Worm (Caenorhabditis elegans) whole organism, L4 larva: Measurements from ENCODE around the gene srd-40.
A peak's percentile ranks its signal among the peaks of the same experiment; 100 is the strongest.

Experiments used
- T20F7.1 ChIP-seq: fragments of 200-800 bp; sonication (Bioruptor generic); optimal IDR thresholded peaks from 2 replicates; lab custom pipeline; 2018; ENCODE audit warnings: mild to moderate bottlenecking, missing genetic modification characterization, missing compliant biosample characterization
- ama-1 ChIP-seq: fragments of 150-350 bp; optimal IDR thresholded peaks from 2 replicates; lab custom pipeline; 2014; ENCODE audit warnings: inconsistent platforms, mixed read lengths
- attf-4 ChIP-seq: sonication (generic microtip); optimal IDR thresholded peaks from 3 replicates; lab custom pipeline; 2017; ENCODE audit warnings: missing biosample characterization, missing genetic modification characterization
- ces-1 ChIP-seq: fragments of 150-350 bp; sonication (generic microtip); optimal IDR thresholded peaks from 4 replicates; lab custom pipeline; 2014; ENCODE audit warnings: missing biosample characterization, missing genetic modification reagents, missing genetic modification characterization
- dmd-9 ChIP-seq: fragments of 200-800 bp; sonication (Bioruptor generic); IDR thresholded peaks from 2 replicates; pipeline ENCODE4 v1.3.6; 2022; ENCODE audit warnings: missing genetic modification reagents, missing genetic modification characterization, missing compliant biosample characterization
- lin-1 ChIP-seq: fragments of 200-800 bp; sonication (Bioruptor generic); IDR thresholded peaks from 2 replicates; pipeline ENCODE4 v1.3.6; 2022; ENCODE audit warnings: missing genetic modification reagents, missing genetic modification characterization, missing compliant biosample characterization
- lin-39 ChIP-seq: fragments of 150-350 bp; optimal IDR thresholded peaks from 2 replicates; lab custom pipeline; 2014; ENCODE audit warnings: missing biosample characterization, missing genetic modification reagents, missing genetic modification characterization
- lsy-2 ChIP-seq, 2 experiments: fragments of 150-350 bp in 1 of 2; sonication (generic microtip) in 1 of 2; optimal IDR thresholded peaks; 2 replicates each; lab custom pipeline; 2014 to 2017; ENCODE audit warnings: missing biosample characterization in 2 of 2, missing genetic modification characterization in 2 of 2
- mdt-29 ChIP-seq: fragments of 200-800 bp; sonication (Bioruptor generic); IDR thresholded peaks from 2 replicates; pipeline ENCODE4 v1.3.6; 2022; ENCODE audit warnings: missing genetic modification reagents, missing genetic modification characterization, missing compliant biosample characterization
- nhr-237 ChIP-seq: sonication (generic microtip); optimal IDR thresholded peaks from 2 replicates; lab custom pipeline; 2017; ENCODE audit warnings: missing biosample characterization, missing genetic modification characterization
- nhr-25 ChIP-seq: sonication (generic microtip); optimal IDR thresholded peaks from 2 replicates; lab custom pipeline; 2017; ENCODE audit warnings: missing genetic modification characterization, mild to moderate bottlenecking, missing compliant biosample characterization, antibody characterized with exemption, moderate library complexity, borderline replicate concordance; ENCODE audit not compliant: insufficient read depth
- nhr-48 ChIP-seq: sonication (generic microtip); optimal IDR thresholded peaks from 2 replicates; lab custom pipeline; 2016; ENCODE audit warnings: mild to moderate bottlenecking, missing genetic modification characterization, missing compliant biosample characterization
- pha-4 ChIP-seq, 2 experiments: fragments of 150-350 bp in 1 of 2; fragments of 200-800 bp in 1 of 2; sonication (Bioruptor generic) in 1 of 2; IDR thresholded peaks in 1 of 2; optimal IDR thresholded peaks in 1 of 2; 2 replicates each; pipeline versions ENCODE4 v1.3.6 to Lab custom; 2014 to 2022; ENCODE audit warnings: missing genetic modification characterization in 2 of 2, missing genetic modification reagents in 2 of 2, missing biosample characterization in 1 of 2, missing compliant biosample characterization in 1 of 2
- unc-62 ChIP-seq, 3 experiments: fragments of 150-350 bp in 1 of 3; sonication (generic microtip); optimal IDR thresholded peaks in 2 of 3; peaks in 1 of 3; 1 replicate in 1 of 3; 2 replicates in 2 of 3; lab custom pipeline; 2014 to 2017; ENCODE audit warnings: missing biosample characterization in 3 of 3, missing genetic modification characterization in 3 of 3, missing genetic modification reagents in 3 of 3, missing genotype in 1 of 3

DNA sequence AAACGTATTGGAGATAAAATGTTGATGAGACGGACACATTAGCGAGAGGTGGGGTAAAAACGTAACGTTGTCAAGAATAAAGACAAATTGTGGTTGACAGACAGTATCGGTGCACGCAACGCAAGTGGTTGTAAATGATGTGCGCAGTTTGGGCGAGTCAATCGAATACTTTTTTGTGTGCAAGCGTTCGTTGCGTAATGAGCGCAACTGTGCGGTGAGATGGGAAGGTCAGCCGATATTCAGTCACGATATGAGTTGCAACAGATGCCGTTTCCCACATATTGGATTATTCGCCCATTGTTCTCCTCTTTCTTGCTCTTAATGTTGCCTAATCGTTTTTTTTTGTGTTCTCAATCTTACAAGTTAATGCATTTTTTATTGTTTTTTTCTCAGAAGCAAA lies 2.8 kb upstream of the srd-40 start, which contains the start of gene ceh-40:
- TF ChIP-seq lsy-2 (tag; optimal IDR thresholded peaks at IDR 0.05; lab: Kevin White, UChicago) (no peak), ces-1 (GFP tag; lab: Kevin White, UChicago) (no peak), attf-4 (tag; lab: Kevin White, UChicago) (no peak), ama-1 (no peak), nhr-48 (tag; lab: Kevin White, UChicago) (no peak), T20F7.1 (no peak), unc-62 (GFP tag; optimal IDR thresholded peaks at IDR 0.05 in 1 of 2; lab: Kevin White, UChicago) (peak in 1 of 2 experiments; percentile 48), unc-62 (tag; optimal IDR thresholded peaks at IDR 0.05; lab: Kevin White, UChicago) (no peak), lin-39 (tag; lab: Kevin White, UChicago) (no peak), nhr-237 (tag; lab: Kevin White, UChicago) (no peak), lin-1 (GFP tag; lab: Robert Waterston, UW) (no peak), dmd-9 (GFP tag; lab: Robert Waterston, UW) (no peak), mdt-29 (GFP tag; lab: Robert Waterston, UW) (no peak), pha-4 (GFP tag; IDR thresholded peaks at IDR 0.05; lab: Robert Waterston, UW) (no peak), pha-4 (tag; optimal IDR thresholded peaks at IDR 0.05; lab: Kevin White, UChicago) (no peak), nhr-25 (tag; lab: Kevin White, UChicago) (no peak)
